Fruit fly (Drosophila melanogaster): Measurements from ENCODE around the gene sfl.

- no peak for TF ChIP-seq usp (GFP tag; optimal IDR thresholded peaks at IDR 0.05)
- TF ChIP-seq pan (optimal IDR thresholded peaks at IDR 0.05), result no peak
- no peak for TF ChIP-seq psq (optimal IDR thresholded peaks at IDR 0.05)
Measured at dm6 chr3L:6556221-6556620, 60.7 kb downstream of the sfl start.

All from whole organism.